Worm (Caenorhabditis elegans): ENCODE data around the gene ttr-38.

Gene ttr-38

DNA sequence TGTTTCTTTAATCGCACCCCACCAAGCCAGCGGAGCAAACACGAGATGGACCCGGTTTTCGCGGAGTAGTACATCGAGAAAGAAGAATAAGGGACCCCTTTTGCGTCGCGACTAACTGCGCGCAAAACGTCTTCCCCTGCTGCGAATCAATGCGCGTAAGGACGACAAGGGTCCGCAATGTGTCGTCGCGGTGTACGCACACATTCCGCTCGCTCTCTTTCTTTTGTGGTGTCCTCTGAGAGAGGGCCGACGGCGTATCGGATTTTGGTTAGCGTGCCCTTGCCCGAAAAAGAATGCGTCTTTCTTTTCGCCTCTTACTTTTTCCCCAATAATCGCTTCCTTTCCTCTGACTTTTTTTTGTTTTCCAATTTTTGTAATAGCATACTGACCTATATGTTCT, 23.5 kb upstream of the ttr-38 start:
- TF ChIP-seq chd-7 (tag; optimal IDR thresholded peaks at IDR 0.05) (peak; percentile 24), ZK185.1 (tag; optimal IDR thresholded peaks at IDR 0.05; ENCODE audit: poor library complexity, severe bottlenecking) (no peak), ama-1 (optimal IDR thresholded peaks at IDR 0.05) (no peak), ama-1 (GFP tag; optimal IDR thresholded peaks at IDR 0.05) (no peak), F37B4.10 (GFP tag; IDR thresholded peaks at IDR 0.05) (no peak), K11D2.4 (GFP tag; IDR thresholded peaks at IDR 0.05) (peak; percentile 61), ztf-26 (tag; optimal IDR thresholded peaks at IDR 0.05) (peak; percentile 38), lag-1 (GFP tag; IDR thresholded peaks at IDR 0.05) (0 out of 2 replicates have a peak, but pooled peaks have one; percentile 49), madf-10 (tag; optimal IDR thresholded peaks at IDR 0.05) (peak; percentile 38), nhr-80 (tag; optimal IDR thresholded peaks at IDR 0.05) (no peak), rec-8 (tag; optimal IDR thresholded peaks at IDR 0.05) (no peak), sdz-38 (tag; optimal IDR thresholded peaks at IDR 0.05) (no peak), mes-4 (tag; optimal IDR thresholded peaks at IDR 0.05) (no peak), tlf-1 (GFP tag; optimal IDR thresholded peaks at IDR 0.05) (no peak), fkh-3 (tag; optimal IDR thresholded peaks at IDR 0.05) (no peak), F57A8.1 (GFP tag; optimal IDR thresholded peaks at IDR 0.05) (no peak), ceh-79 (tag; optimal IDR thresholded peaks at IDR 0.05) (no peak), C06A6.2 (GFP tag; conservative IDR thresholded peaks at IDR 0.05) (no peak), hrde-1 (tag; optimal IDR thresholded peaks at IDR 0.05; ENCODE audit: borderline replicate concordance) (no peak), athp-1 (tag; optimal IDR thresholded peaks at IDR 0.05) (no peak), Y56A3A.18 (GFP tag; IDR thresholded peaks at IDR 0.05) (no peak), dox-1 (GFP tag; IDR thresholded peaks at IDR 0.05) (no peak), sptf-2 (GFP tag; optimal IDR thresholded peaks at IDR 0.05) (no peak), lin-26 (GFP tag; IDR thresholded peaks at IDR 0.05) (no peak), ekl-4 (GFP tag; IDR thresholded peaks at IDR 0.05) (peak; percentile 36; the same call in 1 of the 2 replicates), him-1 (tag; optimal IDR thresholded peaks at IDR 0.05) (no peak), cebp-2 (GFP tag; IDR thresholded peaks at IDR 0.05) (no peak), sea-2 (GFP tag; IDR thresholded peaks at IDR 0.05) (no peak), Y53G8AR.9 (GFP tag; conservative IDR thresholded peaks at IDR 0.05) (no peak), xnd-1 (tag; optimal IDR thresholded peaks at IDR 0.05) (no peak), lin-40 (tag; optimal IDR thresholded peaks at IDR 0.05) (peak; percentile 70), ets-4 (GFP tag; optimal IDR thresholded peaks at IDR 0.05) (no peak), nhr-179 (tag; optimal IDR thresholded peaks at IDR 0.05) (no peak), nfya-2 (GFP tag; IDR thresholded peaks at IDR 0.05) (no peak), pha-4 (tag; optimal IDR thresholded peaks at IDR 0.05) (no peak), egrh-3 (GFP tag; IDR thresholded peaks at IDR 0.05) (no peak), ceh-27 (GFP tag; optimal IDR thresholded peaks at IDR 0.05) (peak; percentile 73), let-607 (tag; optimal IDR thresholded peaks at IDR 0.05) (no peak), madf-3 (GFP tag; IDR thresholded peaks at IDR 0.05) (no peak), K12H6.12 (tag; optimal IDR thresholded peaks at IDR 0.05) (peak; percentile 53), rcor-1 (GFP tag; IDR thresholded peaks at IDR 0.05) (no peak), lsl-1 (GFP tag; optimal IDR thresholded peaks at IDR 0.05) (no peak)

Data from whole organism, young adult.